Worm (Caenorhabditis elegans) whole organism, early embryonic: ENCODE data around the gene srh-111.
"Not testable (repeated sequence)": the region's sequence is repeated elsewhere in the genome, so short reads cannot be mapped to it uniquely, and the experiment has no call there.

Experiments used
- B0310.2 ChIP-seq: sonication (generic microtip); optimal IDR thresholded peaks from 2 replicates; lab custom pipeline; 2016; ENCODE audit warnings: mild to moderate bottlenecking, missing genetic modification characterization, missing compliant biosample characterization
- F13C5.2 ChIP-seq: sonication (generic microtip); optimal IDR thresholded peaks from 2 replicates; lab custom pipeline; 2017; ENCODE audit warnings: mild to moderate bottlenecking, missing genetic modification characterization, inconsistent platforms, missing compliant biosample characterization
- aly-1 ChIP-seq: sonication (generic microtip); optimal IDR thresholded peaks from 2 replicates; lab custom pipeline; 2016; ENCODE audit warnings: missing genetic modification characterization, missing compliant biosample characterization
- ama-1 ChIP-seq: fragments of 150-350 bp; optimal IDR thresholded peaks from 2 replicates; lab custom pipeline; 2014
- ceh-13 ChIP-seq: fragments of 200-800 bp; sonication (Bioruptor generic); optimal IDR thresholded peaks from 2 replicates; lab custom pipeline; 2018; ENCODE audit warnings: mild to moderate bottlenecking, missing genetic modification characterization, missing compliant biosample characterization
- ceh-36 ChIP-seq: sonication (generic microtip); optimal IDR thresholded peaks from 2 replicates; lab custom pipeline; 2016; ENCODE audit warnings: missing genetic modification characterization, inconsistent platforms, missing compliant biosample characterization
- ets-7 ChIP-seq: sonication (generic microtip); optimal IDR thresholded peaks from 2 replicates; lab custom pipeline; 2016; ENCODE audit warnings: missing genotype, missing genetic modification characterization, missing compliant biosample characterization
- flt-1 ChIP-seq: fragments of 200-800 bp; sonication (Bioruptor generic); IDR thresholded peaks from 2 replicates; pipeline ENCODE4 v1.3.6; 2022; ENCODE audit warnings: missing genetic modification characterization, missing compliant biosample characterization
- hmbx-1 ChIP-seq: sonication (generic microtip); optimal IDR thresholded peaks from 2 replicates; lab custom pipeline; 2016; ENCODE audit warnings: mild to moderate bottlenecking, missing genetic modification characterization, missing compliant biosample characterization
- hmg-4 ChIP-seq: fragments of 200-800 bp; sonication (Bioruptor generic); optimal IDR thresholded peaks from 2 replicates; lab custom pipeline; 2018; ENCODE audit warnings: mild to moderate bottlenecking, missing genetic modification characterization, missing compliant biosample characterization
- hnd-1 ChIP-seq: sonication (generic microtip); optimal IDR thresholded peaks from 2 replicates; lab custom pipeline; 2016; ENCODE audit warnings: missing genetic modification characterization, missing compliant biosample characterization
- pes-1 ChIP-seq: fragments of 200-800 bp; sonication (Bioruptor generic); IDR thresholded peaks from 2 replicates; pipeline ENCODE4 v1.3.6; 2022; ENCODE audit warnings: missing genetic modification reagents, missing genetic modification characterization, missing compliant biosample characterization
- scrt-1 ChIP-seq: fragments of 200-800 bp; sonication (Bioruptor generic); IDR thresholded peaks from 2 replicates; pipeline ENCODE4 v1.3.6; 2022; ENCODE audit warnings: missing genetic modification characterization, missing compliant biosample characterization
- sea-1 ChIP-seq: fragments of 200-800 bp; sonication (Bioruptor generic); conservative IDR thresholded peaks from 2 replicates; pipeline ENCODE4 v1.3.6; 2022; ENCODE audit warnings: missing genetic modification characterization, missing compliant biosample characterization
- tbx-11 ChIP-seq: fragments of 200-800 bp; sonication (Bioruptor generic); IDR thresholded peaks from 2 replicates; pipeline ENCODE4 v1.3.6; 2022; ENCODE audit warnings: missing genetic modification characterization, missing compliant biosample characterization
- tbx-37 ChIP-seq: fragments of 200-800 bp; sonication (Bioruptor generic); conservative IDR thresholded peaks from 2 replicates; pipeline ENCODE4 v1.3.6; 2022; ENCODE audit warnings: missing genetic modification reagents, missing genetic modification characterization, missing compliant biosample characterization
- tra-4 ChIP-seq: sonication (generic microtip); optimal IDR thresholded peaks from 2 replicates; lab custom pipeline; 2017; ENCODE audit warnings: missing genetic modification characterization, missing compliant biosample characterization

srh-111 gene

DNA sequence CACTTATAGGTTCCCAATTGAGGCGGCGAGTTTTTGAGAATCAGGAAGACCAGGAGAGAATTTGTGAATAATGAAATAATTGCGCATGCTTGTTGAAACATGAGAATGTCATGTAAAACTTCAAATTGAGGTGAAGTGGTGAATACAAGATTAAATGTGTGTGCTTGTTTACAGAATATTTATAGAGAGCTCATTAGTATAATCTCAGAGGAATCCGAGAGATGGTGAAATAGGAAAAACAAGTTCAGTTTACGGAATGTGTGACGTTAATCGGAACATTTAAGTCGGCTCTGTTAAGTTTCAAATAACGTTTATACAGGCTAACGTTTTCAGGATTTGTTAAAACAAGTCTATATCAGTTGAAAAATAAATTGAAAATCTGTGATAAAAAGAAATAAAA is 26.9 kb downstream of the srh-111 start, which contains the start of gene str-200:
Gene str-200 (minus strand): TSS at position 101 of the 400 bp plus-strand sequence.
- TF ChIP-seq tra-4 (tag; lab: Kevin White, UChicago) (no peak), ceh-36 (tag; lab: Kevin White, UChicago) (no peak), ama-1 (lab: Kevin White, UChicago) (no peak), B0310.2 (no peak), hmbx-1 (no peak), hnd-1 (no peak), tbx-37 (GFP tag; lab: Robert Waterston, UW) (no peak), ceh-13 (GFP tag; lab: Kevin White, UChicago) (no peak), tbx-11 (GFP tag; lab: Robert Waterston, UW) (no peak)

DNA sequence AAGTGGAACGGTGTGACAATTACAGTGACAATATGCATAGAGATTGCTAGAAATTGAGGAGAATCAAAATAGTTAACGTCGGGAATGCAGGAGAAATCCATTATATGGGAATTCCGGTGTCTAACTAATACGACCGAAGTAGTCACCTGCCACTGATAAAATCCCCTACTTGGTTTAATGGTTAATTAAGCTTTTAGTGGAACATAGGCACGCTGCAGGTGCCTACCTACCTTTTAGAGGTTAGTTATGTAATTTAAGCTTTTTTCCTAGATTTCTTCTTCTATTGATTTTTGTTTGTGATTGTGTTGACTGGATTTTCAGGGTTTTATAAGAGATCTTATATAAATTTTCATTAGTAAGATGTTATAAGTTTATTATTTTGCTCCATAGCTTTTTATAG is 28.8 kb downstream of the srh-111 start, which contains the start of gene srh-203:
Gene srh-203 (minus strand): TSS at position 101 of the 400 bp plus-strand sequence.
- TF ChIP-seq ama-1 (lab: Kevin White, UChicago); scrt-1 (GFP tag; lab: Robert Waterston, UW); tra-4 (tag; lab: Kevin White, UChicago): not testable (repeated sequence)

DNA sequence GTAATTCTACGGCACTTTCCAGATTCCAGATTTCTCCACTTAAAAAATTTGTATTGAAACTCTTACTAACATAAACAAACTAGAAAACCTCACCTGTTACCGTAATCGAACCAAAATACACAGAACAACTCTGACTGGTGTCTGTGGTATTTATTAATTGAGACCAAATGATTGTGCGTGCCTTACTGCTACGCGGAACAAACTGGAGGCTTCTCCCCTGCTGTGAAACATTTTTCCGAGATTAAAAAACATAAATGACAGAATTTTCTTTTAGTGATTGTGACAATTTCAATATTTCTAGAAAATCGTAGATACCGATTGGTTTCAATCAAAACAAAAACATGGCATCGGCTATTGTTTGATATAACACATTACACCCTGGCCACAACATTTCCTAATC is 35.1 kb downstream of the srh-111 start:
- TF ChIP-seq sea-1 (GFP tag; lab: Robert Waterston, UW) (no peak), F13C5.2 (tag; lab: Kevin White, UChicago) (no peak), tbx-11 (GFP tag; lab: Robert Waterston, UW) (no peak), ceh-36 (tag; lab: Kevin White, UChicago) (no peak), B0310.2 (no peak), tbx-37 (GFP tag; lab: Robert Waterston, UW) (no peak), ceh-13 (GFP tag; lab: Kevin White, UChicago) (no peak), pes-1 (GFP tag; lab: Robert Waterston, UW) (no peak), scrt-1 (GFP tag; lab: Robert Waterston, UW) (no peak), flt-1 (GFP tag; lab: Robert Waterston, UW) (no peak), ets-7 (tag; lab: Kevin White, UChicago) (no peak), hmg-4 (GFP tag; lab: Kevin White, UChicago) (no peak), tra-4 (tag; lab: Kevin White, UChicago) (no peak), hnd-1 (no peak), hmbx-1 (no peak)

DNA sequence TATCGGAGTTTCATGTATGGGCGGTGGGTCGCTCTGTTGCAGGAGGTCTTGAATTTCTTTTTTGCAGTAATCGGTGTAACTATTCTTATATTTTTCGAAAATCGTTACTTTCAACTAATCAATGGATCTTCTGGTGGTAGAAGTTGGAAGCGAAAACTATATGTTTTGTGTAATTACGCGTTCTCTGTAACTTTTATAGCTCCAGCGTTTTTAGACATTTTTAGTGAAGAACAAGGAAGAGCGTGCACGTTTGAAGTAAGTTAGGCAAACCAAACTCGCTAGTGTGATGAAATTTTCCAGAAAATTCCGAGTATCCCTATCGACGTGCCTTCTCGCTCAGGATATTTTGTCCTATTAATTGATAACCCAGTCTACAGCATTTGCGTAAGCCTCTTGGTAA is 45.6 kb downstream of the srh-111 start, which contains the start of gene srh-154:
Gene srh-154 (plus strand): TSS at position 301 of the 400 bp plus-strand sequence.
- no peak for TF ChIP-seq scrt-1 (GFP tag; lab: Robert Waterston, UW)
- no peak for TF ChIP-seq tbx-37 (GFP tag; lab: Robert Waterston, UW)
- no peak for TF ChIP-seq hmg-4 (GFP tag; lab: Kevin White, UChicago)
- TF ChIP-seq ets-7 (tag; lab: Kevin White, UChicago) = no peak
- no peak for TF ChIP-seq aly-1 (tag; lab: Kevin White, UChicago)

DNA sequence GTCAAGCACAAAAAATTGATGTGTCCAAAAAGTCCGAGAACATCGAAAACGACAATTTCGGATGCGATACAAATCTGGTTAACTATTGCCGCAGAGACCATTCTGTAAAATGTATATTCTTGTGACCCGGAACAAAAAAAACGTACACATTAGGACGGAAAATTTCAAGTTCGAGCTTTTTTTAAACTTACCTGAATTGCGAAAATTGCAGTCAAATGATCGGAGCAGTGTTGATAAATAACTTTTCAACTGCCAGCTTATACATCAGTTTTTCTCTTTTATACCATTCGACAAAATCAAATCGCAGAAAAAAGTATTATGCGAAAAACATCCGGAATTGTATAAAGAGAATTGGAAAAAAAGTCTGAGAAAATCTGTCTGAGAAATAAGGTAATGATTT is 46.7 kb downstream of the srh-111 start, which contains the start of gene srsx-2:
Gene srsx-2 (minus strand): TSS at position 101 of the 400 bp plus-strand sequence.
- TF ChIP-seq ceh-36 (tag; lab: Kevin White, UChicago) (no peak), F13C5.2 (tag; lab: Kevin White, UChicago) (no peak), tbx-37 (GFP tag; lab: Robert Waterston, UW) (no peak), B0310.2 (no peak), ets-7 (tag; lab: Kevin White, UChicago) (no peak), hmg-4 (GFP tag; lab: Kevin White, UChicago) (no peak), ama-1 (lab: Kevin White, UChicago) (no peak), scrt-1 (GFP tag; lab: Robert Waterston, UW) (no peak), aly-1 (tag; lab: Kevin White, UChicago) (no peak), pes-1 (GFP tag; lab: Robert Waterston, UW) (no peak), hmbx-1 (no peak), flt-1 (GFP tag; lab: Robert Waterston, UW) (no peak), ceh-13 (GFP tag; lab: Kevin White, UChicago) (no peak), sea-1 (GFP tag; lab: Robert Waterston, UW) (no peak), tbx-11 (GFP tag; lab: Robert Waterston, UW) (no peak)

DNA sequence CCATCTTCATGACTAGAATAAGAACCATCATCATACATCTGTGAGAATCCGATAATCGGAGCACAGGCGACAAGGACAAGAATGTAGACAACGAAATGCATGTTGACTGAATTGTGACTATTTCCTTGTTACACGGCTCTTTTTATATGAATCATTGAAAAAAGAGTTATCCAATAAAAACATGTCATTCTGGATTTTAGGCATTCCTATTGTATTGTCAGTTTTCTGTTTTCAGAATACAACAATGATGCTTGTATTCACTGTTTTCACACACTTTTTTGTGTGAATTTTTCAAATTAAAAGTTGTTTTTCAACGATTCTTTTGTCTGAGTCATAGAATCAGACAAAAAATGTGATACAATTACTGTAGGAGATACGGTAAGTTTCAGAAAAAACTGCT is 48.5 kb downstream of the srh-111 start, which contains the start of gene F20E11.18:
Gene F20E11.18 (minus strand): TSS at position 101 of the 400 bp plus-strand sequence.
- TF ChIP-seq sea-1 (GFP tag; lab: Robert Waterston, UW) = no peak
- TF ChIP-seq ama-1 (lab: Kevin White, UChicago) = no peak
- TF ChIP-seq aly-1 (tag; lab: Kevin White, UChicago) = no peak
- TF ChIP-seq B0310.2 = no peak
- TF ChIP-seq tbx-37 (GFP tag; lab: Robert Waterston, UW) = no peak
